Worm (Caenorhabditis elegans) whole organism, early embryonic: Measurements from ENCODE around the gene str-82.

Experiments used
- B0310.2 ChIP-seq: sonication (generic microtip); optimal IDR thresholded peaks from 2 replicates; lab custom pipeline; 2016; ENCODE audit warnings: mild to moderate bottlenecking, missing genetic modification characterization, missing compliant biosample characterization
- F13C5.2 ChIP-seq: sonication (generic microtip); optimal IDR thresholded peaks from 2 replicates; lab custom pipeline; 2017; ENCODE audit warnings: mild to moderate bottlenecking, missing genetic modification characterization, inconsistent platforms, missing compliant biosample characterization
- aly-1 ChIP-seq: sonication (generic microtip); optimal IDR thresholded peaks from 2 replicates; lab custom pipeline; 2016; ENCODE audit warnings: missing genetic modification characterization, missing compliant biosample characterization
- ama-1 ChIP-seq: fragments of 150-350 bp; optimal IDR thresholded peaks from 2 replicates; lab custom pipeline; 2014
- ceh-13 ChIP-seq: fragments of 200-800 bp; sonication (Bioruptor generic); optimal IDR thresholded peaks from 2 replicates; lab custom pipeline; 2018; ENCODE audit warnings: mild to moderate bottlenecking, missing genetic modification characterization, missing compliant biosample characterization
- ceh-36 ChIP-seq: sonication (generic microtip); optimal IDR thresholded peaks from 2 replicates; lab custom pipeline; 2016; ENCODE audit warnings: missing genetic modification characterization, inconsistent platforms, missing compliant biosample characterization
- ets-7 ChIP-seq: sonication (generic microtip); optimal IDR thresholded peaks from 2 replicates; lab custom pipeline; 2016; ENCODE audit warnings: missing genotype, missing genetic modification characterization, missing compliant biosample characterization
- flt-1 ChIP-seq: fragments of 200-800 bp; sonication (Bioruptor generic); IDR thresholded peaks from 2 replicates; pipeline ENCODE4 v1.3.6; 2022; ENCODE audit warnings: missing genetic modification characterization, missing compliant biosample characterization
- hmbx-1 ChIP-seq: sonication (generic microtip); optimal IDR thresholded peaks from 2 replicates; lab custom pipeline; 2016; ENCODE audit warnings: mild to moderate bottlenecking, missing genetic modification characterization, missing compliant biosample characterization
- hmg-4 ChIP-seq: fragments of 200-800 bp; sonication (Bioruptor generic); optimal IDR thresholded peaks from 2 replicates; lab custom pipeline; 2018; ENCODE audit warnings: mild to moderate bottlenecking, missing genetic modification characterization, missing compliant biosample characterization
- hnd-1 ChIP-seq: sonication (generic microtip); optimal IDR thresholded peaks from 2 replicates; lab custom pipeline; 2016; ENCODE audit warnings: missing genetic modification characterization, missing compliant biosample characterization
- pes-1 ChIP-seq: fragments of 200-800 bp; sonication (Bioruptor generic); IDR thresholded peaks from 2 replicates; pipeline ENCODE4 v1.3.6; 2022; ENCODE audit warnings: missing genetic modification reagents, missing genetic modification characterization, missing compliant biosample characterization
- scrt-1 ChIP-seq: fragments of 200-800 bp; sonication (Bioruptor generic); IDR thresholded peaks from 2 replicates; pipeline ENCODE4 v1.3.6; 2022; ENCODE audit warnings: missing genetic modification characterization, missing compliant biosample characterization
- sea-1 ChIP-seq: fragments of 200-800 bp; sonication (Bioruptor generic); conservative IDR thresholded peaks from 2 replicates; pipeline ENCODE4 v1.3.6; 2022; ENCODE audit warnings: missing genetic modification characterization, missing compliant biosample characterization
- tbx-11 ChIP-seq: fragments of 200-800 bp; sonication (Bioruptor generic); IDR thresholded peaks from 2 replicates; pipeline ENCODE4 v1.3.6; 2022; ENCODE audit warnings: missing genetic modification characterization, missing compliant biosample characterization
- tbx-37 ChIP-seq: fragments of 200-800 bp; sonication (Bioruptor generic); conservative IDR thresholded peaks from 2 replicates; pipeline ENCODE4 v1.3.6; 2022; ENCODE audit warnings: missing genetic modification reagents, missing genetic modification characterization, missing compliant biosample characterization
- tra-4 ChIP-seq: sonication (generic microtip); optimal IDR thresholded peaks from 2 replicates; lab custom pipeline; 2017; ENCODE audit warnings: missing genetic modification characterization, missing compliant biosample characterization

Gene str-82

DNA sequence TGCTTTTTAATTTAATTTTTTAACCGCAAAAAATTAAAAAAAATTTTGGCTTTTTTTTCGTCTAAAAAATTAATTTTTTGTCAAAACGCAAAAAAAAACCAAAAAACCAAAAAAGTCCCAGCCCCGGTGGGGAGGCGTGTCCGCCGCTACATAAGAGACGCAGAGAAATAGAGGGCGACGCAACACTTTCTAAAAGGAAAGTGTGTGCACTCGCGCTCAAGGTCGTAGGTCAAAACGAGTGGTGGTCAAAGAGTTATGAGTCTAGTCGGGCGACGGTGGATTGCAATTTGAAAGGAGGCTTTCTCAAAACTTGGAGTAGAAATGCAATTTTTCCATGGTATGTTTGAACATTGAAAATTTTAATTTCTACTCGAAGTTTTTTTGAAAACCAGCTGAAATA is 30.1 kb downstream of the str-82 start:
- TF ChIP-seq aly-1 (tag; lab: Kevin White, UChicago) (no peak), ceh-36 (tag; lab: Kevin White, UChicago) (no peak), hmbx-1 (tag; lab: Kevin White, UChicago) (no peak)

DNA sequence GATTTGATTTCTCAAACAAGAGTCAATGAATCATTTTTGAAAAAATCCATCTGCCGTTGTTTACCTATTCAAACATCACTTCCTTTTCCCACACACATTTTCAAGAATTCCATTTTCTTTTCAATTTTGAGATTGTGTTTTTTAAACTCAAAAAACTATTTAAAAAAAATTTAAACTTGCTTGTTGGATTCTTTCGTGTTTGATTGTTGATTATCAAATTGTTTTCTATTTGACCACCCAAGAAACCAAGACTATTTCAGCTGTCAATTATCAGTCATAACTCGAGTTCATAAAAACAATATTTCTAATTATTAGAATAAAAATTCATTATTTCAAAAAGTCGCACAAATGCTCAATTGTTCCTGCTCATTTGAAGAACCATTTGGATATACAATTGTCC is 30.8 kb downstream of the str-82 start, which contains the start of gene srh-8:
Gene srh-8 (plus strand): TSS at position 301 of the 400 bp plus-strand sequence.
- no peak for TF ChIP-seq ama-1 (lab: Kevin White, UChicago)
- no peak for TF ChIP-seq hmg-4 (GFP tag; lab: Kevin White, UChicago)
- TF ChIP-seq tbx-37 (GFP tag; lab: Robert Waterston, UW), result no peak
- TF ChIP-seq F13C5.2, result no peak
- TF ChIP-seq hnd-1 (tag; lab: Kevin White, UChicago), result no peak
- no peak for TF ChIP-seq hmbx-1 (tag; lab: Kevin White, UChicago)
- TF ChIP-seq scrt-1 (GFP tag; lab: Robert Waterston, UW), result no peak

DNA sequence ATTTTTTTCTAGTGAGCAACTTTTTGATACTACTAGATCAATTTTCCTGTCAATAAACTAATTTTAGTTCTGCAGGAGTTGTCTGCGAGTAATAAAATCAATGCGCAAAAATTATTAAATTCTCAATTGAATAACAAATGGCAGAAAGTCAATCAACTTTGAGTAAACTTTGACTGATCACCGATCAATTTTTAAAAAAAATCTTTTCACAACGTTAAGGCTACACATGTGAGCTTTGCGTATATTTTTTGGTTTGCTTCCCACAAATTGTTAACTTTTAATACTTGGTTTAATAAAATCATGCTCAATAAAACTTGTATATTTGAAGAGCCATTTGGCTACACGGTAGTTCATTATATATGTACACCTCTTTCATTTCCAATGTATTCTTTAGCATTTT is 33.5 kb downstream of the str-82 start, which contains the start of gene srh-7:
Gene srh-7 (plus strand): TSS at position 301 of the 400 bp plus-strand sequence.
- TF ChIP-seq F13C5.2 (no peak), B0310.2 (no peak), pes-1 (GFP tag; lab: Robert Waterston, UW) (no peak), flt-1 (GFP tag; lab: Robert Waterston, UW) (no peak)

DNA sequence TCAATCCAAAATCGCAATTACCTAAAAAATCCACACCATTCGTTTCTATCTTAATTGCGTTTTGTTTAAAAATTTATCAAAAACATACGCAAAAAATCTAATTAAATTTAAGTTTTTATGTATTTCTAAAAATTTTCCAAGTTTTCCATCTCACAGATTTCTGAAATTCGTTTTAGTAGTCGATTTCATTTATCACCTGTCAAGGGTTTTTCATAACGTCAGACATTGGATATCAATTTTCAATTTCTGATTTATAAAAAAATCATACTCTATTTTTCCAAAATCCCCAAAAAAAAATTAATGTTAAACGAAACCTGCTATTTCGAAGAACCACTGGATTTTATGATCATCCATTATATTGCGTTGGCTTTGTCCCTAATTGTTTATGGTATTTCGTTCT is 35.7 kb downstream of the str-82 start, which contains the start of gene srh-4:
Gene srh-4 (plus strand): TSS at position 301 of the 400 bp plus-strand sequence.
- TF ChIP-seq sea-1 (no peak), B0310.2 (no peak), F13C5.2 (no peak), ets-7 (no peak), flt-1 (GFP tag; lab: Robert Waterston, UW) (no peak), pes-1 (GFP tag; lab: Robert Waterston, UW) (no peak), scrt-1 (GFP tag; lab: Robert Waterston, UW) (no peak), ama-1 (lab: Kevin White, UChicago) (no peak), hmg-4 (GFP tag; lab: Kevin White, UChicago) (no peak), tbx-37 (GFP tag; lab: Robert Waterston, UW) (no peak), tra-4 (tag; lab: Kevin White, UChicago) (no peak), hnd-1 (tag; lab: Kevin White, UChicago) (no peak), ceh-36 (tag; lab: Kevin White, UChicago) (no peak)

DNA sequence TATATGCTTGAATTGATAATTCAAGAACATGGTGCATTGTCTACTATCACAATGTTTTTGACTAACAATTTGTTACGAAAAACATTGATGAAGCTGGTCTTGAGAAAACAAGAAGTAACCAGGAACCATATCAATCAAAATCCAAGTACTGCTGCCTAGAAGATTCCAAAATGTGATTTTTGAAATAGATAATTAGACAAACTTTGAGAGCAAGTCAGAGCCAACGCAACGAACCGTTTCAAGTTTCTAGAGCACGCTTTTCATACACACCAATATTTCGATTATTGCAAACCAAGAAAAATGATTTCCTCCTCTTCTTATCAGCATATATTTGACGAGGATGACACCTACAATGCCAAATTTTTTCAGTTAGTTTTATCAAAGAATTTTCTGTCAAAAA is 42.3 kb downstream of the str-82 start, which contains the start of gene srw-89:
Gene srw-89 (plus strand): TSS at position 301 of the 400 bp plus-strand sequence.
- no peak for TF ChIP-seq hnd-1 (tag; lab: Kevin White, UChicago)
- no peak for TF ChIP-seq F13C5.2
- no peak for TF ChIP-seq ceh-36 (tag; lab: Kevin White, UChicago)
- TF ChIP-seq tbx-37 (GFP tag; lab: Robert Waterston, UW), result no peak
- no peak for TF ChIP-seq flt-1 (GFP tag; lab: Robert Waterston, UW)
- TF ChIP-seq pes-1 (GFP tag; lab: Robert Waterston, UW), result no peak
- TF ChIP-seq ets-7, result no peak
- no peak for TF ChIP-seq aly-1 (tag; lab: Kevin White, UChicago)
- no peak for TF ChIP-seq tbx-11 (GFP tag; lab: Robert Waterston, UW)
- no peak for TF ChIP-seq ama-1 (lab: Kevin White, UChicago)
- no peak for TF ChIP-seq hmbx-1 (tag; lab: Kevin White, UChicago)
- TF ChIP-seq ceh-13 (GFP tag; lab: Kevin White, UChicago), result no peak
- no peak for TF ChIP-seq B0310.2

DNA sequence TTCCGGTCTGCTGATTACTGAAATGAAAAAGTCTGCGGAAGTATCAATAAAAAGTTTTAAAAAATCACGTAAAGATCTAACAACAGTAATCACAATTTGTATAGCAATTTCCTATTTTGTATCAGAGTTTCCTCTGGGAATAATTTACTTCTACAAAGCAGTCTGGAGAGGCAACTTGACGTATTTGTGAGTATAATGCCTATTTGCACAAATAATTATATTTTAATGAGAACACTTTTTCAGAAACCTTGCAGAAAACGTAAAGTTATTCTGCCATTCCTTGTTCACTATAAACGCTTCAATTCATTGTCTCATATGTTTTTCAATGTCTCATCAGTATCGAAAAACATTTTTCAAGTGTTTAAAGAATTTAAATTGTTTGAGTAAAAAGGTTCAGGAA is 44.1 kb downstream of the str-82 start:
- TF ChIP-seq B0310.2 (no peak), hmg-4 (GFP tag; lab: Kevin White, UChicago) (no peak), F13C5.2 (no peak), aly-1 (tag; lab: Kevin White, UChicago) (no peak), tbx-11 (GFP tag; lab: Robert Waterston, UW) (no peak), ceh-36 (tag; lab: Kevin White, UChicago) (no peak), hnd-1 (tag; lab: Kevin White, UChicago) (no peak), sea-1 (no peak)

DNA sequence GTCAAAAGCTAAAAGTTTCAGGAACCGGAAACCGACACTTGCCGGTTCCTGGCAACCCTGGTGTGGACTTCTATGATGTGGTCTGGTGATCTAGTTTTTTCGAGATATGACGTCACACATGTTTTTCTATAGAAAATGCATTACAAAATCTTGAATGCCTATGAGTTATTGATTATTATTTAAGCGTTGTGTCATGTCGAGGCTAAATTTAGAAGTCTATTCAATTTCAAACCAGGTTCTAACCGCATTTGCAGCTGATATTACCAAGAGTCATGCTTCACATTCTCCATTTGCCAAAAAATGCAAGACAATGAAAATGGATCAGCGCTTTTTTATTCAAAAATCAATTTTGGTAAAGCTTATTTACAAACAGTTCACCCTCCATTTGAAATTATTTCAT is 44.7 kb downstream of the str-82 start, which contains the start of gene K09D9.3:
Gene K09D9.3 (plus strand): TSS at position 301 of the 400 bp plus-strand sequence.
- no peak for TF ChIP-seq ceh-13 (GFP tag; lab: Kevin White, UChicago)
- TF ChIP-seq scrt-1 (GFP tag; lab: Robert Waterston, UW), result no peak

DNA sequence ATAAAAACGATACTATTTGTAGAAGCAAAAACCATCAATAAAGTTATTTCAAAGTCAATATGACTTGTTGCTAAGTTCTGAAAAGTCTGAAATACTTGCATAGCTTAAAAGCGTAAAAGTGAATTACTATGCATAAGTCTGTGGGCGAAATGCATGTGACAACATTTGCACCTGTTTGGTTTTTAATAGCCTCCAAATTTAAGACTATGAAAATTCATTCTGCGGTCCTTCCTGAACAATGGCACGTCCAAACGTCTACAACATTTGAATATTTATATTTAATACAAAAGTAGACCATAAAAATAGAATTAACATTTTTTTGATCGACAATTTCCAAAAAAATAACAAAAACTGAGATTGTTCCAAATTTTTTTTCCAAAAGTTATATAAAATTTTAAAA is 47.3 kb downstream of the str-82 start, which contains the start of gene K09D9.14:
Gene K09D9.14 (minus strand): TSS at position 101 of the 400 bp plus-strand sequence.
- TF ChIP-seq ets-7 (no peak), hnd-1 (tag; lab: Kevin White, UChicago) (no peak), aly-1 (tag; lab: Kevin White, UChicago) (no peak), tbx-37 (GFP tag; lab: Robert Waterston, UW) (no peak), tbx-11 (GFP tag; lab: Robert Waterston, UW) (no peak), hmbx-1 (tag; lab: Kevin White, UChicago) (no peak), ceh-13 (GFP tag; lab: Kevin White, UChicago) (no peak), tra-4 (tag; lab: Kevin White, UChicago) (no peak), hmg-4 (GFP tag; lab: Kevin White, UChicago) (no peak), ceh-36 (tag; lab: Kevin White, UChicago) (no peak), pes-1 (GFP tag; lab: Robert Waterston, UW) (no peak), F13C5.2 (no peak), flt-1 (GFP tag; lab: Robert Waterston, UW) (no peak), scrt-1 (GFP tag; lab: Robert Waterston, UW) (no peak), sea-1 (no peak), B0310.2 (no peak), ama-1 (lab: Kevin White, UChicago) (no peak)
